Fruit fly (Drosophila melanogaster) whole organism, embryonic: ENCODE results near the gene PXo.

Experiments used
- Aef1 ChIP-seq: fragments of 200-800 bp; sonication (Bioruptor generic); IDR thresholded peaks from 3 replicates; pipeline ENCODE4 v1.3.6; 2022; ENCODE audit warnings: missing biosample characterization, missing genetic modification characterization
- Antp ChIP-seq: fragments of 200-800 bp; sonication (Bioruptor generic); optimal IDR thresholded peaks from 3 replicates; lab custom pipeline; 2016; ENCODE audit warnings: missing biosample characterization, missing genetic modification characterization
- Asciz ChIP-seq: fragments of 200-800 bp; sonication (Bioruptor generic); optimal IDR thresholded peaks from 2 replicates; lab custom pipeline; 2017; ENCODE audit warnings: missing biosample characterization, mild to moderate bottlenecking, missing genetic modification characterization, missing genetic modification reagents
- Blimp-1 ChIP-seq: fragments of 200-800 bp; sonication (Bioruptor generic); optimal IDR thresholded peaks from 3 replicates; lab custom pipeline; 2018; ENCODE audit warnings: missing biosample characterization, missing genetic modification characterization, mild to moderate bottlenecking, moderate library complexity, missing genetic modification reagents
- CG11247 ChIP-seq: fragments of 200-800 bp; sonication (Bioruptor generic); IDR thresholded peaks from 2 replicates; pipeline ENCODE4 v1.3.6; 2022; ENCODE audit warnings: missing biosample characterization, missing genetic modification characterization
- CG12071 ChIP-seq: fragments of 200-800 bp; sonication (Bioruptor generic); optimal IDR thresholded peaks from 3 replicates; lab custom pipeline; 2018; ENCODE audit warnings: missing biosample characterization, mild to moderate bottlenecking, missing genetic modification characterization
- CG12219 ChIP-seq: fragments of 200-800 bp; sonication (Bioruptor generic); optimal IDR thresholded peaks from 3 replicates; lab custom pipeline; 2018; ENCODE audit warnings: missing biosample characterization, mild to moderate bottlenecking, missing genetic modification characterization
- CG12744 ChIP-seq: fragments of 200-800 bp; sonication (Bioruptor generic); optimal IDR thresholded peaks from 2 replicates; lab custom pipeline; 2016; ENCODE audit warnings: missing biosample characterization, missing genetic modification characterization
- CG13894 ChIP-seq: fragments of 200-800 bp; sonication (Bioruptor generic); optimal IDR thresholded peaks from 3 replicates; lab custom pipeline; 2018; ENCODE audit warnings: missing biosample characterization, mild to moderate bottlenecking, missing genetic modification characterization, moderate library complexity
- CG14860 ChIP-seq: fragments of 200-800 bp; sonication (Bioruptor generic); IDR thresholded peaks from 3 replicates; pipeline ENCODE4 v1.3.6; 2022; ENCODE audit warnings: missing biosample characterization, missing genetic modification characterization; ENCODE audit not compliant: partially characterized antibody
- CG15514 ChIP-seq: fragments of 200-800 bp; sonication (Bioruptor generic); optimal IDR thresholded peaks from 3 replicates; lab custom pipeline; 2017; ENCODE audit warnings: missing biosample characterization, missing genetic modification characterization, mild to moderate bottlenecking, moderate library complexity, missing genetic modification reagents
- CG15601 ChIP-seq: fragments of 200-800 bp; sonication (Bioruptor generic); optimal IDR thresholded peaks from 3 replicates; lab custom pipeline; 2019; ENCODE audit warnings: missing biosample characterization, mild to moderate bottlenecking, missing genetic modification characterization, moderate library complexity
- CG1647 ChIP-seq: fragments of 200-800 bp; sonication (Bioruptor generic); optimal IDR thresholded peaks from 3 replicates; lab custom pipeline; 2016; ENCODE audit warnings: missing biosample characterization, missing genetic modification characterization
- CG17186 ChIP-seq: fragments of 200-800 bp; sonication (Bioruptor generic); optimal IDR thresholded peaks from 3 replicates; lab custom pipeline; 2017; ENCODE audit warnings: missing biosample characterization, missing genetic modification reagents, missing genetic modification characterization
- CG18599 ChIP-seq: fragments of 200-800 bp; sonication (Bioruptor generic); optimal IDR thresholded peaks from 3 replicates; lab custom pipeline; 2017; ENCODE audit warnings: missing biosample characterization, missing genetic modification characterization, mild to moderate bottlenecking, moderate library complexity, missing genetic modification reagents
- CG18619 ChIP-seq: fragments of 200-800 bp; sonication (Bioruptor generic); optimal IDR thresholded peaks from 3 replicates; lab custom pipeline; 2017; ENCODE audit warnings: missing biosample characterization, mild to moderate bottlenecking, missing genetic modification characterization
- CG3065 ChIP-seq: fragments of 200-800 bp; sonication (Bioruptor generic); optimal IDR thresholded peaks from 2 replicates; lab custom pipeline; 2016; ENCODE audit warnings: missing biosample characterization, missing genetic modification characterization
- CG31224 ChIP-seq: fragments of 200-800 bp; sonication (Bioruptor generic); IDR thresholded peaks from 2 replicates; pipeline ENCODE4 v1.3.6; 2022; ENCODE audit warnings: missing biosample characterization, missing genetic modification characterization
- CG31388 ChIP-seq: fragments of 200-800 bp; sonication (Bioruptor generic); optimal IDR thresholded peaks from 2 replicates; lab custom pipeline; 2016; ENCODE audit warnings: missing biosample characterization, missing genetic modification characterization
- CG33213 ChIP-seq: fragments of 200-800 bp; sonication (Bioruptor generic); optimal IDR thresholded peaks from 3 replicates; lab custom pipeline; 2016; ENCODE audit warnings: missing biosample characterization, missing genetic modification characterization
- CG33557 ChIP-seq: fragments of 200-800 bp; sonication (Bioruptor generic); optimal IDR thresholded peaks from 2 replicates; lab custom pipeline; 2019; ENCODE audit warnings: missing biosample characterization, mild to moderate bottlenecking, missing genetic modification characterization, moderate library complexity
- CG3838 ChIP-seq: fragments of 200-800 bp; sonication (Bioruptor generic); optimal IDR thresholded peaks from 3 replicates; lab custom pipeline; 2016; ENCODE audit warnings: missing biosample characterization, missing genetic modification characterization
- CG6813 ChIP-seq: fragments of 200-800 bp; sonication (Bioruptor generic); optimal IDR thresholded peaks from 2 replicates; lab custom pipeline; 2017; ENCODE audit warnings: missing biosample characterization, missing genetic modification characterization, mild to moderate bottlenecking, moderate library complexity, missing genetic modification reagents
- CG8359 ChIP-seq: fragments of 200-800 bp; sonication (Bioruptor generic); optimal IDR thresholded peaks from 2 replicates; lab custom pipeline; 2017; ENCODE audit warnings: missing biosample characterization, mild to moderate bottlenecking, missing genetic modification characterization, borderline replicate concordance
- CG8765 ChIP-seq: fragments of 200-800 bp; sonication (Bioruptor generic); IDR thresholded peaks from 2 replicates; pipeline ENCODE4 v1.3.6; 2022; ENCODE audit warnings: missing biosample characterization, missing genetic modification characterization
- D19A ChIP-seq: fragments of 200-800 bp; optimal IDR thresholded peaks from 3 replicates; lab custom pipeline; 2019; ENCODE audit warnings: missing biosample characterization, mild to moderate bottlenecking, missing genetic modification characterization, moderate library complexity
- Dbx ChIP-seq: fragments of 200-800 bp; sonication (Bioruptor generic); IDR thresholded peaks from 3 replicates; pipeline ENCODE4 v1.3.6; 2022; ENCODE audit warnings: missing biosample characterization, missing genetic modification characterization
- Dref ChIP-seq: fragments of 200-800 bp; sonication (Bioruptor generic); IDR thresholded peaks from 2 replicates; pipeline ENCODE4 v1.3.6; 2022; ENCODE audit warnings: missing biosample characterization, missing genetic modification characterization
- HLH4C ChIP-seq: fragments of 200-800 bp; sonication (Bioruptor generic); IDR thresholded peaks from 3 replicates; pipeline ENCODE4 v1.3.6; 2022; ENCODE audit warnings: missing biosample characterization, missing genetic modification characterization; ENCODE audit not compliant: partially characterized antibody
- Hand ChIP-seq: fragments of 200-800 bp; sonication (Bioruptor generic); optimal IDR thresholded peaks from 2 replicates; lab custom pipeline; 2017; ENCODE audit warnings: mild to moderate bottlenecking, missing biosample characterization, missing genetic modification reagents, missing genetic modification characterization
- Side ChIP-seq: fragments of 200-800 bp; sonication (Bioruptor generic); optimal IDR thresholded peaks from 2 replicates; lab custom pipeline; 2016; ENCODE audit warnings: missing biosample characterization, missing genetic modification characterization
- Sry-δ ChIP-seq: fragments of 200-800 bp; sonication (Bioruptor generic); optimal IDR thresholded peaks from 2 replicates; lab custom pipeline; 2016; ENCODE audit warnings: missing biosample characterization, missing genetic modification characterization
- Xbp1 ChIP-seq: fragments of 200-800 bp; sonication (Bioruptor generic); optimal IDR thresholded peaks from 3 replicates; lab custom pipeline; 2016; ENCODE audit warnings: missing biosample characterization, mild to moderate bottlenecking, missing genetic modification characterization
- ac ChIP-seq: fragments of 200-800 bp; sonication (Bioruptor generic); optimal IDR thresholded peaks from 3 replicates; lab custom pipeline; 2017; ENCODE audit warnings: missing biosample characterization, mild to moderate bottlenecking, missing genetic modification characterization
- cas ChIP-seq: fragments of 200-800 bp; sonication (Bioruptor generic); IDR thresholded peaks from 2 replicates; pipeline ENCODE4 v1.3.6; 2022; ENCODE audit warnings: missing biosample characterization, missing genetic modification characterization
- dati ChIP-seq: fragments of 200-800 bp; sonication (Bioruptor generic); IDR thresholded peaks from 2 replicates; pipeline ENCODE4 v1.3.6; 2022; ENCODE audit warnings: missing biosample characterization, missing genetic modification characterization
- gsb ChIP-seq: fragments of 200-800 bp; sonication (Bioruptor generic); IDR thresholded peaks from 2 replicates; pipeline ENCODE4 v1.3.6; 2022; ENCODE audit warnings: missing biosample characterization, missing genetic modification characterization
- insv ChIP-seq, 2 experiments: fragments of 200-800 bp; sonication (Bioruptor generic); optimal IDR thresholded peaks; 3 replicates each; lab custom pipeline; 2016 to 2018; ENCODE audit warnings: missing biosample characterization in 2 of 2, missing genetic modification characterization in 2 of 2
- lbe ChIP-seq: fragments of 200-800 bp; sonication (Bioruptor generic); optimal IDR thresholded peaks from 2 replicates; lab custom pipeline; 2016; ENCODE audit warnings: missing biosample characterization, mild to moderate bottlenecking, missing genetic modification characterization
- pita ChIP-seq: fragments of 200-800 bp; sonication (Bioruptor generic); optimal IDR thresholded peaks from 2 replicates; lab custom pipeline; 2017; ENCODE audit warnings: missing biosample characterization, mild to moderate bottlenecking, missing genetic modification characterization
- pnt ChIP-seq: fragments of 200-800 bp; sonication (Bioruptor generic); optimal IDR thresholded peaks from 3 replicates; lab custom pipeline; 2016; ENCODE audit warnings: missing biosample characterization, missing genetic modification characterization
- repo ChIP-seq: fragments of 200-800 bp; sonication (Bioruptor generic); optimal IDR thresholded peaks from 2 replicates; lab custom pipeline; 2016; ENCODE audit warnings: missing biosample characterization, missing genetic modification characterization
- ro ChIP-seq: fragments of 200-800 bp; sonication (Bioruptor generic); IDR thresholded peaks from 2 replicates; pipeline ENCODE4 v1.3.6; 2022; ENCODE audit warnings: missing biosample characterization, missing genetic modification characterization
- row ChIP-seq: fragments of 200-800 bp; sonication (Bioruptor generic); IDR thresholded peaks from 3 replicates; pipeline ENCODE4 v1.3.6; 2022; ENCODE audit warnings: missing biosample characterization, missing genetic modification characterization
- so ChIP-seq: fragments of 200-800 bp; sonication (Bioruptor generic); IDR thresholded peaks from 3 replicates; pipeline ENCODE4 v1.3.6; 2022; ENCODE audit warnings: missing biosample characterization, missing genetic modification characterization
- stc ChIP-seq: fragments of 200-800 bp; sonication (Bioruptor generic); IDR thresholded peaks from 2 replicates; pipeline ENCODE4 v1.3.6; 2022; ENCODE audit warnings: missing biosample characterization, missing genetic modification characterization
- twi ChIP-seq: fragments of 200-800 bp; optimal IDR thresholded peaks from 2 replicates; lab custom pipeline; 2019; ENCODE audit warnings: missing biosample characterization, mild to moderate bottlenecking, missing genetic modification characterization, moderate library complexity
- wor ChIP-seq: fragments of 200-800 bp; sonication (Bioruptor generic); IDR thresholded peaks from 2 replicates; pipeline ENCODE4 v1.3.6; 2022; ENCODE audit warnings: missing biosample characterization, missing genetic modification characterization
- z ChIP-seq: fragments of 200-800 bp; sonication (Bioruptor generic); IDR thresholded peaks from 3 replicates; pipeline ENCODE4 v1.3.6; 2022; ENCODE audit warnings: missing biosample characterization, missing genetic modification characterization

PXo gene

DNA sequence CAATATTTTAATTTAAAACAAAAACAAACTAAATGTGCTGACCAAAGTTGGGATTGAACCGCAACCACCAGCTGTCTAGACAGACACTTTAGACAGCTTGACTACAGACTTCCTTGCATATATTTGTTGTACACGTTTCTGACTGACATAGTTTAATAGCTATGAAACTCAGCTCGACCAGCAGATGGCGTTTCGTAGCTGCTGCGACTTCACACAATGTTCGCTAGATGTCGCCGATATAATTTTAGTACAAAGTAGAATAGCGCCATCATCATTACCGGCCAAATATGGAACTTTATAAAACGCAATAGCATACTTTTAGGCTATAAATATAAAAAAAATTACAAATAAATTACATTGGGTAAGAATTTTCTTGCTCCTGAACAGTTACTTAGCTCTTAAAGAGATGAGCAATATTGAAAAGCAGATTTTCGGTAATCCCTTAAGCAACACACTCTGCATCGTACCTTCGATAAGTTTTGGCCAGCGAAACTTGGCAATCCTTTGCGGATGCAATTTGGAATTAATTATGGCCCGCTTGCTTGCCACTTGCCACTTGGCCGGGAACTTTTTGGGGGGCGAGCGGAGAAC is 51.4 kb downstream of the PXo start (continued):
- TF ChIP-seq CG14860 (GFP tag; lab: Robert Waterston, UW) (no peak), dati (GFP tag; lab: Robert Waterston, UW) (0 out of 2 replicates have a peak, but pooled peaks have one; percentile 38), so (GFP tag; lab: Robert Waterston, UW) (peak; percentile 51; the same call in 1 of the 3 replicates), z (GFP tag; lab: Robert Waterston, UW) (no peak), HLH4C (no peak), CG31388 (GFP tag; lab: Kevin White, UChicago) (peak; percentile 54), Dref (GFP tag; lab: Robert Waterston, UW) (0 out of 2 replicates have a peak, but pooled peaks have one; percentile 8), CG18619 (GFP tag; lab: Kevin White, UChicago) (no peak), CG12219 (GFP tag; lab: Kevin White, UChicago) (no peak), pnt (peak; percentile 54), CG8359 (GFP tag; lab: Kevin White, UChicago) (no peak), CG18599 (GFP tag; lab: Kevin White, UChicago) (peak; percentile 45), wor (no peak), Side (GFP tag; lab: Kevin White, UChicago) (no peak), D19A (tag; lab: Kevin White, UChicago) (peak; percentile 29), Asciz (GFP tag; lab: Kevin White, UChicago) (no peak), CG12744 (GFP tag; lab: Kevin White, UChicago) (peak; percentile 36), CG6813 (GFP tag; lab: Kevin White, UChicago) (no peak), CG12071 (GFP tag; lab: Kevin White, UChicago) (peak; percentile 33), lbe (GFP tag; lab: Kevin White, UChicago) (no peak), CG15514 (GFP tag; lab: Kevin White, UChicago) (peak; percentile 65), ro (GFP tag; lab: Robert Waterston, UW) (no peak; the same call in 1 of the 2 replicates), CG13894 (tag; lab: Kevin White, UChicago) (peak; percentile 90), Dbx (GFP tag; lab: Robert Waterston, UW) (peak; percentile 86), CG33557 (peak; percentile 35), insv (GFP tag; optimal IDR thresholded peaks at IDR 0.05; lab: Kevin White, UChicago) (peak in 1 of 2 experiments; percentile 70), CG3838 (no peak), Antp (peak; percentile 76), CG1647 (GFP tag; lab: Kevin White, UChicago) (peak; percentile 27), Sry-δ (peak; percentile 55), ac (no peak), row (GFP tag; lab: Robert Waterston, UW) (peak; percentile 24; the same call in 1 of the 3 replicates), CG3065 (GFP tag; lab: Kevin White, UChicago) (no peak), Aef1 (peak; percentile 98), Hand (no peak), CG33213 (GFP tag; lab: Kevin White, UChicago) (peak; percentile 92), CG31224 (GFP tag; lab: Robert Waterston, UW) (peak; percentile 56; the same call in 1 of the 2 replicates), pita (GFP tag; lab: Kevin White, UChicago) (peak; percentile 59), CG11247 (GFP tag; lab: Robert Waterston, UW) (peak; percentile 89), gsb (GFP tag; lab: Robert Waterston, UW) (peak; percentile 58), Blimp-1 (GFP tag; lab: Kevin White, UChicago) (peak; percentile 71), cas (GFP tag; lab: Robert Waterston, UW) (0 out of 2 replicates have a peak, but pooled peaks have one; percentile 43), repo (GFP tag; lab: Kevin White, UChicago) (peak; percentile 58), twi (tag; lab: Kevin White, UChicago) (peak; percentile 19), stc (GFP tag; lab: Robert Waterston, UW) (peak; percentile 56; the same call in 1 of the 2 replicates), CG15601 (tag; lab: Kevin White, UChicago) (peak; percentile 62), Xbp1 (GFP tag; lab: Kevin White, UChicago) (peak; percentile 81), CG17186 (GFP tag; lab: Kevin White, UChicago) (peak; percentile 4), CG8765 (peak; percentile 53; the same call in 1 of the 2 replicates)
